Fruit fly (Drosophila melanogaster) whole organism, embryonic: ENCODE measurements around the gene CG5196.

Source experiments
- Adf1 ChIP-seq: fragments of 200-800 bp; sonication (Bioruptor generic); IDR thresholded peaks from 2 replicates; pipeline ENCODE4 v1.3.6; 2022; ENCODE audit warnings: missing biosample characterization, missing genetic modification characterization
- Atf-2 ChIP-seq: fragments of 200-800 bp; sonication (Bioruptor generic); optimal IDR thresholded peaks from 2 replicates; lab custom pipeline; 2016; ENCODE audit warnings: missing biosample characterization, missing genetic modification characterization
- Bteb2 ChIP-seq: fragments of 200-800 bp; sonication (Bioruptor generic); optimal IDR thresholded peaks from 2 replicates; lab custom pipeline; 2016; ENCODE audit warnings: missing biosample characterization, missing genetic modification characterization
- CG10209 ChIP-seq: fragments of 200-800 bp; sonication (Bioruptor generic); optimal IDR thresholded peaks from 3 replicates; lab custom pipeline; 2017; ENCODE audit warnings: missing biosample characterization, mild to moderate bottlenecking, missing genetic modification characterization, missing genetic modification reagents
- CG1024 ChIP-seq: fragments of 200-800 bp; sonication (Bioruptor generic); IDR thresholded peaks from 2 replicates; pipeline ENCODE4 v1.3.6; 2022; ENCODE audit warnings: missing biosample characterization, missing genetic modification characterization
- CG12104 ChIP-seq: fragments of 200-800 bp; sonication (Bioruptor generic); optimal IDR thresholded peaks from 3 replicates; lab custom pipeline; 2016; ENCODE audit warnings: missing biosample characterization, missing genetic modification characterization
- CG12659 ChIP-seq: fragments of 200-800 bp; sonication (Bioruptor generic); optimal IDR thresholded peaks from 3 replicates; lab custom pipeline; 2017; ENCODE audit warnings: mild to moderate bottlenecking, missing biosample characterization, missing genetic modification reagents, missing genetic modification characterization
- CG13123 ChIP-seq: fragments of 200-800 bp; sonication (Bioruptor generic); optimal IDR thresholded peaks from 2 replicates; lab custom pipeline; 2016; ENCODE audit warnings: missing biosample characterization, missing genetic modification characterization
- CG14710 ChIP-seq: fragments of 200-800 bp; sonication (Bioruptor generic); optimal IDR thresholded peaks from 3 replicates; lab custom pipeline; 2019; ENCODE audit warnings: missing biosample characterization, mild to moderate bottlenecking, missing genetic modification characterization, moderate library complexity
- CG16779 ChIP-seq: fragments of 200-800 bp; sonication (Bioruptor generic); IDR thresholded peaks from 2 replicates; pipeline ENCODE4 v1.3.6; 2022; ENCODE audit warnings: missing biosample characterization, missing genetic modification characterization
- CG17385 ChIP-seq: fragments of 200-800 bp; sonication (Bioruptor generic); optimal IDR thresholded peaks from 3 replicates; lab custom pipeline; 2018; ENCODE audit warnings: missing biosample characterization, mild to moderate bottlenecking, missing genetic modification characterization
- CG2116 ChIP-seq: fragments of 200-800 bp; sonication (Bioruptor generic); optimal IDR thresholded peaks from 3 replicates; lab custom pipeline; 2018; ENCODE audit warnings: missing biosample characterization, mild to moderate bottlenecking, missing genetic modification characterization
- CG2129 ChIP-seq: fragments of 200-800 bp; sonication (Bioruptor generic); IDR thresholded peaks from 2 replicates; pipeline ENCODE4 v1.3.6; 2022; ENCODE audit warnings: missing biosample characterization, missing genetic modification characterization; ENCODE audit not compliant: partially characterized antibody
- CG31441 ChIP-seq: fragments of 200-800 bp; sonication (Bioruptor generic); IDR thresholded peaks from 2 replicates; pipeline ENCODE4 v1.3.6; 2022; ENCODE audit warnings: missing biosample characterization, missing genetic modification characterization
- CG34224 ChIP-seq: fragments of 200-800 bp; sonication (Bioruptor generic); IDR thresholded peaks from 3 replicates; pipeline ENCODE4 v1.3.6; 2022; ENCODE audit warnings: missing biosample characterization, missing genetic modification characterization; ENCODE audit not compliant: partially characterized antibody
- CG4820 ChIP-seq: fragments of 200-800 bp; sonication (Bioruptor generic); optimal IDR thresholded peaks from 3 replicates; lab custom pipeline; 2016; ENCODE audit warnings: missing biosample characterization, missing genetic modification characterization
- CG7963 ChIP-seq: fragments of 200-800 bp; sonication (Bioruptor generic); IDR thresholded peaks from 3 replicates; pipeline ENCODE4 v1.3.6; 2022; ENCODE audit warnings: missing biosample characterization, missing genetic modification characterization; ENCODE audit not compliant: partially characterized antibody
- CG8089 ChIP-seq: fragments of 200-800 bp; sonication (Bioruptor generic); optimal IDR thresholded peaks from 3 replicates; lab custom pipeline; 2016; ENCODE audit warnings: missing biosample characterization, missing genetic modification characterization
- CG9727 ChIP-seq: fragments of 200-800 bp; sonication (Bioruptor generic); optimal IDR thresholded peaks from 3 replicates; lab custom pipeline; 2017; ENCODE audit warnings: missing biosample characterization, mild to moderate bottlenecking, missing genetic modification characterization
- CHES-1-like ChIP-seq: fragments of 200-800 bp; sonication (Bioruptor generic); optimal IDR thresholded peaks from 2 replicates; lab custom pipeline; 2016; ENCODE audit warnings: missing biosample characterization, missing genetic modification characterization
- Dref ChIP-seq: fragments of 200-800 bp; sonication (Bioruptor generic); IDR thresholded peaks from 2 replicates; pipeline ENCODE4 v1.3.6; 2022; ENCODE audit warnings: missing biosample characterization, missing genetic modification characterization
- Fer3 ChIP-seq: fragments of 200-800 bp; sonication (Bioruptor generic); optimal IDR thresholded peaks from 2 replicates; lab custom pipeline; 2018; ENCODE audit warnings: missing biosample characterization, mild to moderate bottlenecking, missing genetic modification characterization, moderate library complexity
- HLH54F ChIP-seq: fragments of 200-800 bp; sonication (Bioruptor generic); optimal IDR thresholded peaks from 3 replicates; lab custom pipeline; 2016; ENCODE audit warnings: missing biosample characterization, missing genetic modification characterization
- HmgD ChIP-seq: fragments of 200-800 bp; sonication (Bioruptor generic); optimal IDR thresholded peaks from 3 replicates; lab custom pipeline; 2016; ENCODE audit warnings: missing biosample characterization, missing genetic modification characterization
- Hr51 ChIP-seq, 2 experiments: fragments of 200-800 bp; sonication (Bioruptor generic); optimal IDR thresholded peaks; 2 replicates in 1 of 2; 3 replicates in 1 of 2; lab custom pipeline; 2016 to 2018; ENCODE audit warnings: missing biosample characterization in 2 of 2, missing genetic modification characterization in 2 of 2, mild to moderate bottlenecking in 1 of 2, moderate library complexity in 1 of 2
- Mes4 ChIP-seq: fragments of 200-800 bp; sonication (Bioruptor generic); optimal IDR thresholded peaks from 2 replicates; lab custom pipeline; 2016; ENCODE audit warnings: missing biosample characterization, missing genetic modification characterization
- NC2β ChIP-seq: fragments of 200-800 bp; sonication (Bioruptor generic); optimal IDR thresholded peaks from 2 replicates; lab custom pipeline; 2016; ENCODE audit warnings: missing biosample characterization, missing genetic modification characterization
- Nf-YC ChIP-seq: fragments of 200-800 bp; optimal IDR thresholded peaks from 3 replicates; lab custom pipeline; 2019; ENCODE audit warnings: missing biosample characterization, mild to moderate bottlenecking, missing genetic modification characterization, moderate library complexity
- Oaz ChIP-seq: fragments of 200-800 bp; sonication (Bioruptor generic); IDR thresholded peaks from 2 replicates; pipeline ENCODE4 v1.3.6; 2022; ENCODE audit warnings: missing biosample characterization, missing genetic modification characterization
- cas ChIP-seq: fragments of 200-800 bp; sonication (Bioruptor generic); IDR thresholded peaks from 2 replicates; pipeline ENCODE4 v1.3.6; 2022; ENCODE audit warnings: missing biosample characterization, missing genetic modification characterization
- caup ChIP-seq: fragments of 200-800 bp; sonication (Bioruptor generic); optimal IDR thresholded peaks from 3 replicates; lab custom pipeline; 2017; ENCODE audit warnings: missing biosample characterization, mild to moderate bottlenecking, missing genetic modification characterization, moderate library complexity; ENCODE audit not compliant: severe bottlenecking
- corto ChIP-seq: fragments of 200-800 bp; sonication (Bioruptor generic); optimal IDR thresholded peaks from 2 replicates; lab custom pipeline; 2016; ENCODE audit warnings: missing biosample characterization, mild to moderate bottlenecking, missing genetic modification characterization, moderate library complexity
- dan ChIP-seq: fragments of 200-800 bp; sonication (Bioruptor generic); IDR thresholded peaks from 2 replicates; pipeline ENCODE4 v1.3.6; 2022; ENCODE audit warnings: missing biosample characterization, missing genetic modification characterization
- exex ChIP-seq: fragments of 200-800 bp; sonication (Bioruptor generic); optimal IDR thresholded peaks from 4 replicates; lab custom pipeline; 2018; ENCODE audit warnings: missing biosample characterization, mild to moderate bottlenecking, missing genetic modification characterization, moderate library complexity
- fru ChIP-seq: fragments of >200 bp; optimal IDR thresholded peaks from 2 replicates; lab custom pipeline; 2017
- gce ChIP-seq: fragments of 200-800 bp; sonication (Bioruptor generic); IDR thresholded peaks from 3 replicates; pipeline ENCODE4 v1.3.6; 2022; ENCODE audit warnings: missing biosample characterization, missing genetic modification characterization
- hb ChIP-seq: fragments of 200-800 bp; sonication (Bioruptor generic); IDR thresholded peaks from 3 replicates; pipeline ENCODE4 v1.3.6; 2022; ENCODE audit warnings: missing biosample characterization, missing genetic modification characterization; ENCODE audit not compliant: partially characterized antibody
- insv ChIP-seq, 2 experiments: fragments of 200-800 bp; sonication (Bioruptor generic); optimal IDR thresholded peaks; 3 replicates each; lab custom pipeline; 2016 to 2018; ENCODE audit warnings: missing biosample characterization in 2 of 2, missing genetic modification characterization in 2 of 2
- kay ChIP-seq: fragments of 200-800 bp; sonication (Bioruptor generic); optimal IDR thresholded peaks from 2 replicates; lab custom pipeline; 2016; ENCODE audit warnings: missing biosample characterization, missing genetic modification characterization
- knrl ChIP-seq: fragments of 200-800 bp; sonication (Bioruptor generic); IDR thresholded peaks from 3 replicates; pipeline ENCODE4 v1.3.6; 2022; ENCODE audit warnings: missing biosample characterization, missing genetic modification characterization; ENCODE audit not compliant: partially characterized antibody
- lmd ChIP-seq: fragments of 200-800 bp; sonication (Bioruptor generic); IDR thresholded peaks from 2 replicates; pipeline ENCODE4 v1.3.6; 2022; ENCODE audit warnings: missing biosample characterization, missing genetic modification characterization
- onecut ChIP-seq: fragments of 200-800 bp; sonication (Bioruptor generic); IDR thresholded peaks from 2 replicates; pipeline ENCODE4 v1.3.6; 2022; ENCODE audit warnings: missing biosample characterization, missing genetic modification characterization
- seq ChIP-seq: fragments of 200-800 bp; sonication (Bioruptor generic); IDR thresholded peaks from 2 replicates; pipeline ENCODE4 v1.3.6; 2022; ENCODE audit warnings: missing biosample characterization, missing genetic modification characterization
- ssp ChIP-seq: fragments of 200-800 bp; sonication (Bioruptor generic); IDR thresholded peaks from 2 replicates; pipeline ENCODE4 v1.3.6; 2022; ENCODE audit warnings: missing biosample characterization, missing genetic modification characterization
- stwl ChIP-seq: fragments of 200-800 bp; sonication (Bioruptor generic); optimal IDR thresholded peaks from 3 replicates; lab custom pipeline; 2018; ENCODE audit warnings: missing biosample characterization, mild to moderate bottlenecking, missing genetic modification characterization, moderate library complexity
- unc-4 ChIP-seq: fragments of 200-800 bp; sonication (Bioruptor generic); IDR thresholded peaks from 2 replicates; pipeline ENCODE4 v1.3.6; 2022; ENCODE audit warnings: missing biosample characterization, missing genetic modification characterization; ENCODE audit not compliant: partially characterized antibody
- zen ChIP-seq: fragments of 200-800 bp; sonication (Bioruptor generic); optimal IDR thresholded peaks from 3 replicates; lab custom pipeline; 2018; ENCODE audit warnings: missing biosample characterization, mild to moderate bottlenecking, missing genetic modification characterization, moderate library complexity
- zfh1 ChIP-seq: fragments of 200-800 bp; sonication (Bioruptor generic); IDR thresholded peaks from 3 replicates; pipeline ENCODE4 v1.3.6; 2022; ENCODE audit warnings: missing biosample characterization, missing genetic modification characterization

CG5196 gene

dm6 chr3R:12406235-12407196 is 1.6 kb upstream of the CG5196 start, which contains the start of gene CG5167 (continued):
- TF ChIP-seq Atf-2 (GFP tag; lab: Kevin White, UChicago) = no peak
- peak in 1 of 2 experiments; percentile 48 for TF ChIP-seq Hr51 (GFP tag; optimal IDR thresholded peaks at IDR 0.05; lab: Kevin White, UChicago)
- peak; percentile 20 for TF ChIP-seq CG12659 (GFP tag; lab: Kevin White, UChicago)
- TF ChIP-seq hb (GFP tag; lab: Robert Waterston, UW) = no peak
- TF ChIP-seq Mes4 = no peak
- peak; percentile 6 for TF ChIP-seq caup
- peak; percentile 35 for TF ChIP-seq Fer3
- no peak for TF ChIP-seq CG10209 (GFP tag; lab: Kevin White, UChicago)
- no peak for TF ChIP-seq cas (GFP tag; lab: Robert Waterston, UW)
- TF ChIP-seq unc-4 = peak; percentile 39; the same call in 1 of the 2 replicates
- no peak for TF ChIP-seq NC2β (GFP tag; lab: Kevin White, UChicago)
- TF ChIP-seq CG9727 (GFP tag; lab: Kevin White, UChicago) = peak; percentile 59
- 0 out of 3 replicates have a peak, but pooled peaks have one; percentile 30 for TF ChIP-seq gce (GFP tag; lab: Robert Waterston, UW)
- TF ChIP-seq CG14710 = peak; percentile 51
- peak; percentile 38; the same call in 1 of the 2 replicates for TF ChIP-seq CG31441 (GFP tag; lab: Robert Waterston, UW)
- no peak for TF ChIP-seq Bteb2 (GFP tag; lab: Kevin White, UChicago)
- TF ChIP-seq ssp = no peak
- TF ChIP-seq CG8089 (GFP tag; lab: Kevin White, UChicago) = no peak
- TF ChIP-seq CG16779 (GFP tag; lab: Robert Waterston, UW) = no peak
- TF ChIP-seq CG2116 (GFP tag; lab: Kevin White, UChicago) = peak; percentile 43
- peak; percentile 23 for TF ChIP-seq CG17385 (GFP tag; lab: Kevin White, UChicago)
- no peak for TF ChIP-seq knrl (GFP tag; lab: Robert Waterston, UW)
- TF ChIP-seq CG34224 = peak; percentile 43; the same call in 2 of the 3 replicates
- peak; percentile 49 for TF ChIP-seq Dref (GFP tag; lab: Robert Waterston, UW)
- TF ChIP-seq stwl (tag; lab: Kevin White, UChicago) = peak; percentile 60
- TF ChIP-seq zfh1 = no peak
- no peak for TF ChIP-seq CG2129 (GFP tag; lab: Robert Waterston, UW)
- no peak for TF ChIP-seq kay (GFP tag; lab: Kevin White, UChicago)
- TF ChIP-seq CHES-1-like (GFP tag; lab: Kevin White, UChicago) = no peak
- no peak for TF ChIP-seq fru (lab: Kevin White, UChicago)
- no peak for TF ChIP-seq CG1024 (GFP tag; lab: Robert Waterston, UW)
- peak in 1 of 2 experiments; percentile 4 for TF ChIP-seq insv (GFP tag; optimal IDR thresholded peaks at IDR 0.05; lab: Kevin White, UChicago)
- no peak for TF ChIP-seq dan
- peak; percentile 36 for TF ChIP-seq CG12104
- TF ChIP-seq onecut (GFP tag; lab: Robert Waterston, UW) = peak; percentile 23; the same call in 1 of the 2 replicates
- no peak for TF ChIP-seq HmgD (GFP tag; lab: Kevin White, UChicago)
- TF ChIP-seq seq (GFP tag; lab: Robert Waterston, UW) = no peak
- TF ChIP-seq zen = peak; percentile 57
- TF ChIP-seq CG4820 (GFP tag; lab: Kevin White, UChicago) = peak; percentile 99
- TF ChIP-seq corto (GFP tag; lab: Kevin White, UChicago) = peak; percentile 35
- TF ChIP-seq Oaz (GFP tag; lab: Robert Waterston, UW) = no peak
- TF ChIP-seq exex (tag; lab: Kevin White, UChicago) = peak; percentile 89
- peak; percentile 16; the same call in 1 of the 2 replicates for TF ChIP-seq lmd (GFP tag; lab: Robert Waterston, UW)
- TF ChIP-seq Adf1 = no peak
- TF ChIP-seq Nf-YC = peak; percentile 8
- TF ChIP-seq CG7963 (GFP tag; lab: Robert Waterston, UW) = no peak
- no peak for TF ChIP-seq HLH54F (GFP tag; lab: Kevin White, UChicago)
- TF ChIP-seq CG13123 (GFP tag; lab: Kevin White, UChicago) = no peak
